Fruit fly (Drosophila melanogaster) whole organism, prepupa: Measurements from ENCODE around the gene CG15239.

Experiments used
- Blimp-1 ChIP-seq: fragments of 200-800 bp; sonication (Bioruptor generic); optimal IDR thresholded peaks from 3 replicates; lab custom pipeline; 2017; ENCODE audit warnings: missing biosample characterization, missing genetic modification characterization, mild to moderate bottlenecking, moderate library complexity, missing genetic modification reagents
- CG10631 ChIP-seq: fragments of 200-800 bp; sonication (Bioruptor generic); optimal IDR thresholded peaks from 2 replicates; lab custom pipeline; 2016; ENCODE audit warnings: missing biosample characterization, missing genetic modification characterization
- CG11294 ChIP-seq: fragments of 200-800 bp; sonication (Bioruptor generic); IDR thresholded peaks from 2 replicates; pipeline ENCODE4 v1.3.6; 2022; ENCODE audit warnings: missing biosample characterization, missing genetic modification characterization
- CG11762 ChIP-seq: fragments of 200-800 bp; sonication (Bioruptor generic); optimal IDR thresholded peaks from 3 replicates; lab custom pipeline; 2016; ENCODE audit warnings: missing biosample characterization, missing genetic modification characterization; ENCODE audit not compliant: insufficient read depth
- CG11902 ChIP-seq: fragments of 200-800 bp; sonication (Bioruptor generic); optimal IDR thresholded peaks from 3 replicates; lab custom pipeline; 2016; ENCODE audit warnings: missing biosample characterization, missing genetic modification characterization
- CG15336 ChIP-seq: fragments of 200-800 bp; sonication (Bioruptor generic); IDR thresholded peaks from 2 replicates; pipeline ENCODE4 v1.3.6; 2022; ENCODE audit warnings: missing biosample characterization, missing genetic modification characterization
- CG1621 ChIP-seq: fragments of 200-800 bp; sonication (Bioruptor generic); optimal IDR thresholded peaks from 3 replicates; lab custom pipeline; 2018; ENCODE audit warnings: missing biosample characterization, mild to moderate bottlenecking, missing genetic modification characterization
- CG16779 ChIP-seq: fragments of 200-800 bp; sonication (Bioruptor generic); optimal IDR thresholded peaks from 3 replicates; lab custom pipeline; 2017; ENCODE audit warnings: missing biosample characterization, mild to moderate bottlenecking, missing genetic modification characterization
- CG3032 ChIP-seq: fragments of 200-800 bp; optimal IDR thresholded peaks from 2 replicates; lab custom pipeline; 2019; ENCODE audit warnings: missing biosample characterization, mild to moderate bottlenecking, missing genetic modification characterization, moderate library complexity
- CG31627 ChIP-seq: fragments of 200-800 bp; sonication (Bioruptor generic); optimal IDR thresholded peaks from 3 replicates; lab custom pipeline; 2016; ENCODE audit warnings: missing biosample characterization, missing genetic modification characterization
- CG32006 ChIP-seq: fragments of 200-800 bp; sonication (Bioruptor generic); optimal IDR thresholded peaks from 3 replicates; lab custom pipeline; 2017; ENCODE audit warnings: missing biosample characterization, mild to moderate bottlenecking, missing genetic modification characterization
- CG34406 ChIP-seq: fragments of 200-800 bp; sonication (Bioruptor generic); optimal IDR thresholded peaks from 3 replicates; lab custom pipeline; 2016; ENCODE audit warnings: missing biosample characterization, missing genetic modification characterization
- CG3919 ChIP-seq: fragments of 200-800 bp; sonication (Bioruptor generic); optimal IDR thresholded peaks from 3 replicates; lab custom pipeline; 2016; ENCODE audit warnings: missing biosample characterization, missing genetic modification characterization
- CG4318 ChIP-seq: fragments of 200-800 bp; sonication (Bioruptor generic); optimal IDR thresholded peaks from 3 replicates; lab custom pipeline; 2017; ENCODE audit warnings: missing biosample characterization, mild to moderate bottlenecking, missing genetic modification characterization
- CG6276 ChIP-seq: fragments of 200-800 bp; sonication (Bioruptor generic); optimal IDR thresholded peaks from 2 replicates; lab custom pipeline; 2017; ENCODE audit warnings: missing biosample characterization, mild to moderate bottlenecking, missing genetic modification characterization
- CG6792 ChIP-seq: fragments of 200-800 bp; sonication (Bioruptor generic); optimal IDR thresholded peaks from 3 replicates; lab custom pipeline; 2016; ENCODE audit warnings: missing biosample characterization, missing genetic modification characterization
- CG6854 ChIP-seq: fragments of 200-800 bp; sonication (Bioruptor generic); optimal IDR thresholded peaks from 2 replicates; lab custom pipeline; 2017; ENCODE audit warnings: missing biosample characterization, mild to moderate bottlenecking, missing genetic modification characterization
- CG7368 ChIP-seq: fragments of 200-800 bp; sonication (Bioruptor generic); optimal IDR thresholded peaks from 3 replicates; lab custom pipeline; 2016; ENCODE audit warnings: missing biosample characterization, missing genetic modification characterization
- CG8319 ChIP-seq: fragments of 200-800 bp; sonication (Bioruptor generic); optimal IDR thresholded peaks from 3 replicates; lab custom pipeline; 2016; ENCODE audit warnings: missing biosample characterization, missing genetic modification characterization
- CG8632 ChIP-seq: fragments of 200-800 bp; sonication (Bioruptor generic); optimal IDR thresholded peaks from 3 replicates; lab custom pipeline; 2016; ENCODE audit warnings: missing biosample characterization, missing genetic modification characterization
- CG9139 ChIP-seq: fragments of 200-800 bp; sonication (Bioruptor generic); optimal IDR thresholded peaks from 3 replicates; lab custom pipeline; 2017; ENCODE audit warnings: missing biosample characterization, mild to moderate bottlenecking, missing genetic modification characterization
- Eip75B ChIP-seq: fragments of 200-800 bp; sonication (Bioruptor generic); optimal IDR thresholded peaks from 3 replicates; lab custom pipeline; 2016; ENCODE audit warnings: missing biosample characterization, missing genetic modification characterization
- Eip78C ChIP-seq: fragments of 200-800 bp; sonication (Bioruptor generic); peaks from one replicate; lab custom pipeline; 2016; ENCODE audit warnings: missing biosample characterization, missing genetic modification characterization
- Eip93F ChIP-seq: fragments of 200-800 bp; sonication (Bioruptor generic); optimal IDR thresholded peaks from 2 replicates; lab custom pipeline; 2016; ENCODE audit warnings: missing biosample characterization, mild to moderate bottlenecking, missing genetic modification characterization
- Ets21C ChIP-seq: fragments of 200-800 bp; sonication (Bioruptor generic); optimal IDR thresholded peaks from 3 replicates; lab custom pipeline; 2016; ENCODE audit warnings: missing biosample characterization, missing genetic modification characterization
- Ets96B ChIP-seq: fragments of 200-800 bp; optimal IDR thresholded peaks from 2 replicates; lab custom pipeline; 2019; ENCODE audit warnings: missing biosample characterization, mild to moderate bottlenecking, missing genetic modification characterization, moderate library complexity
- Gug ChIP-seq: fragments of 200-800 bp; sonication (Bioruptor generic); IDR thresholded peaks from 2 replicates; pipeline ENCODE4 v1.3.6; 2022; ENCODE audit warnings: missing biosample characterization, missing genetic modification characterization
- Hr38 ChIP-seq: sonication (Bioruptor generic); optimal IDR thresholded peaks from 2 replicates; lab custom pipeline; 2016; ENCODE audit warnings: missing biosample characterization, missing genetic modification characterization
- Lpt ChIP-seq: fragments of 200-800 bp; sonication (Bioruptor generic); optimal IDR thresholded peaks from 3 replicates; lab custom pipeline; 2016; ENCODE audit warnings: missing biosample characterization, missing genetic modification characterization
- Met ChIP-seq: fragments of 200-800 bp; sonication (Bioruptor generic); optimal IDR thresholded peaks from 3 replicates; lab custom pipeline; 2016; ENCODE audit warnings: missing biosample characterization, missing genetic modification characterization
- Smox ChIP-seq: fragments of 200-800 bp; sonication (Bioruptor generic); optimal IDR thresholded peaks from 3 replicates; lab custom pipeline; 2016; ENCODE audit warnings: missing biosample characterization, missing genetic modification characterization
- Sox102F ChIP-seq: fragments of 200-800 bp; sonication (Bioruptor generic); optimal IDR thresholded peaks from 2 replicates; lab custom pipeline; 2016; ENCODE audit warnings: missing biosample characterization, mild to moderate bottlenecking, missing genetic modification characterization
- Sox14 ChIP-seq: fragments of 200-800 bp; sonication (Bioruptor generic); optimal IDR thresholded peaks from 3 replicates; lab custom pipeline; 2016; ENCODE audit warnings: missing biosample characterization, missing genetic modification characterization
- Sox15 ChIP-seq: fragments of 200-800 bp; sonication (Bioruptor generic); optimal IDR thresholded peaks from 3 replicates; lab custom pipeline; 2016; ENCODE audit warnings: missing biosample characterization, missing genetic modification characterization
- achi ChIP-seq: fragments of 200-800 bp; sonication (Bioruptor generic); optimal IDR thresholded peaks from 3 replicates; lab custom pipeline; 2016; ENCODE audit warnings: missing biosample characterization, missing genetic modification characterization
- cyc ChIP-seq: fragments of 200-800 bp; sonication (Bioruptor generic); optimal IDR thresholded peaks from 3 replicates; lab custom pipeline; 2016; ENCODE audit warnings: missing biosample characterization, missing genetic modification characterization
- dac ChIP-seq: fragments of 200-800 bp; sonication (Bioruptor generic); optimal IDR thresholded peaks from 2 replicates; lab custom pipeline; 2017; ENCODE audit warnings: missing biosample characterization, mild to moderate bottlenecking, missing genetic modification characterization
- dsx ChIP-seq: fragments of 200-800 bp; optimal IDR thresholded peaks from 3 replicates; lab custom pipeline; 2019; ENCODE audit warnings: missing biosample characterization, mild to moderate bottlenecking, missing genetic modification characterization, moderate library complexity; ENCODE audit not compliant: poor library complexity, severe bottlenecking
- esn ChIP-seq: fragments of 200-800 bp; sonication (Bioruptor generic); optimal IDR thresholded peaks from 2 replicates; lab custom pipeline; 2016; ENCODE audit warnings: missing biosample characterization, mild to moderate bottlenecking, missing genetic modification characterization, moderate library complexity
- fd59A ChIP-seq: fragments of 200-800 bp; sonication (Bioruptor generic); optimal IDR thresholded peaks from 2 replicates; lab custom pipeline; 2017; ENCODE audit warnings: missing biosample characterization, mild to moderate bottlenecking, missing genetic modification characterization, missing genetic modification reagents
- fd85E ChIP-seq: fragments of 200-800 bp; sonication (Bioruptor generic); optimal IDR thresholded peaks from 3 replicates; lab custom pipeline; 2016; ENCODE audit warnings: missing biosample characterization, missing genetic modification characterization
- fkh ChIP-seq: fragments of 200-800 bp; sonication (Bioruptor generic); optimal IDR thresholded peaks from 3 replicates; lab custom pipeline; 2017; ENCODE audit warnings: missing biosample characterization, mild to moderate bottlenecking, missing genetic modification characterization, moderate library complexity
- lz ChIP-seq: fragments of 200-800 bp; sonication (Bioruptor generic); optimal IDR thresholded peaks from 3 replicates; lab custom pipeline; 2016; ENCODE audit warnings: missing biosample characterization, missing genetic modification characterization
- net ChIP-seq: fragments of 200-800 bp; sonication (Bioruptor generic); optimal IDR thresholded peaks from 3 replicates; lab custom pipeline; 2016; ENCODE audit warnings: missing biosample characterization, missing genetic modification characterization
- pdm3 ChIP-seq: fragments of 200-800 bp; sonication (Bioruptor generic); optimal IDR thresholded peaks from 3 replicates; lab custom pipeline; 2016; ENCODE audit warnings: missing biosample characterization, missing genetic modification characterization
- salr ChIP-seq, 2 experiments: fragments of 200-800 bp; sonication (Bioruptor generic); optimal IDR thresholded peaks; 3 replicates each; lab custom pipeline; 2016 to 2018; ENCODE audit warnings: missing biosample characterization in 2 of 2, missing genetic modification characterization in 2 of 2, mild to moderate bottlenecking in 1 of 2
- spab ChIP-seq: fragments of 200-800 bp; sonication (Bioruptor generic); optimal IDR thresholded peaks from 2 replicates; lab custom pipeline; 2017; ENCODE audit warnings: missing biosample characterization, mild to moderate bottlenecking, missing genetic modification characterization, missing genetic modification reagents
- ss ChIP-seq, 2 experiments: fragments of 200-800 bp; sonication (Bioruptor generic); optimal IDR thresholded peaks; 2 replicates in 1 of 2; 3 replicates in 1 of 2; lab custom pipeline; 2017 to 2018; ENCODE audit warnings: mild to moderate bottlenecking in 2 of 2, missing biosample characterization in 2 of 2, missing genetic modification characterization in 2 of 2, moderate library complexity in 1 of 2
- svp ChIP-seq: fragments of 200-800 bp; sonication (Bioruptor generic); peaks from one replicate; lab custom pipeline; 2016; ENCODE audit warnings: missing biosample characterization, missing genetic modification characterization
- topi ChIP-seq: fragments of 200-800 bp; sonication (Bioruptor generic); optimal IDR thresholded peaks from 3 replicates; lab custom pipeline; 2016; ENCODE audit warnings: missing biosample characterization, missing genetic modification characterization
- vri ChIP-seq: fragments of 200-800 bp; sonication (Bioruptor generic); optimal IDR thresholded peaks from 3 replicates; lab custom pipeline; 2016; ENCODE audit warnings: missing biosample characterization, mild to moderate bottlenecking, missing genetic modification characterization

Gene CG15239

DNA sequence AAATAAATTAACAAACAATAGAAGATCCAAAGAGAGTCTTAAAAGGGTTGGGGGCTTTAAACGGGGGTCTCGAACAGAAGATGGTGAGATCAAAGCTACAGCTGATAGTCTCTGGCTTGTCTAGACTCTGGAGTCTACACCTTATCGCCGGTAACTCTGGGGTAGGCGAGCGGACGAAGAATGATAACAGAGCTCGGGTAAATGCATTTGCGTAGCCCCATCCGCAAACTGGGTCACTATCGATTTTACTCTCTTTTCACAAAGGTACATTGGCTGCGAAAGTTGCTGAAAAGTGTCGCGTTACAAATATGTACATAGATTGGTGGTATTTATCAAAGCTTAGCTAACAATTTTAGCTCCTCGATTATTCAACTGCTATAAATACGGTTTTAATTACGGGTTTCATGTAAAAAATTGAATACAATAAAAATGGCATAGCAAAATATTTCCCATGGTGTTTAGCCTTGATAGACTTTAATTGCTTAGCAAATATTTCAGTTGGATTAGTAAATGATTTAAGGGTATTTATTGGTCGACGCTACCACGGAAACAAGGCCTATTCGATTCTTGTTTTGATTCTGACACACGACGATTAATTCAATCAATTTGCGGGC is 17.0 kb upstream of the CG15239 start:
- no peak for TF ChIP-seq Sox102F
- no peak for TF ChIP-seq dac (GFP tag; lab: Kevin White, UChicago)
- TF ChIP-seq CG16779 (tag; lab: Kevin White, UChicago) = no peak
- TF ChIP-seq Hr38 = no peak
- TF ChIP-seq CG3032 (tag; lab: Kevin White, UChicago) = peak; percentile 45
- TF ChIP-seq esn = peak; percentile 38
- peak; percentile 31 for TF ChIP-seq net (GFP tag; lab: Kevin White, UChicago)
- TF ChIP-seq Sox14 (GFP tag; lab: Kevin White, UChicago) = peak; percentile 51
- TF ChIP-seq CG11902 (GFP tag; lab: Kevin White, UChicago) = peak; percentile 28
- no peak for TF ChIP-seq cyc (GFP tag; lab: Kevin White, UChicago)
- peak; percentile 41 for TF ChIP-seq CG6792 (GFP tag; lab: Kevin White, UChicago)
- TF ChIP-seq Met (GFP tag; lab: Kevin White, UChicago) = peak; percentile 16
- TF ChIP-seq CG11294 (GFP tag; lab: Robert Waterston, UW) = no peak
- TF ChIP-seq fd59A (GFP tag; lab: Kevin White, UChicago) = peak; percentile 43
- peak; percentile 15 for TF ChIP-seq CG11762 (GFP tag; lab: Kevin White, UChicago)
- TF ChIP-seq svp (GFP tag; lab: Kevin White, UChicago) = peak; percentile 90
- TF ChIP-seq vri (GFP tag; lab: Kevin White, UChicago) = no peak
- no peak for TF ChIP-seq fd85E (GFP tag; lab: Kevin White, UChicago)
- peak; percentile 15 for TF ChIP-seq CG7368 (GFP tag; lab: Kevin White, UChicago)
- peak in 1 of 2 experiments; percentile 15 for TF ChIP-seq salr (GFP tag; optimal IDR thresholded peaks at IDR 0.05; lab: Kevin White, UChicago)
- no peak for TF ChIP-seq CG6854 (GFP tag; lab: Kevin White, UChicago)
- TF ChIP-seq CG15336 (GFP tag; lab: Robert Waterston, UW) = no peak; the same call in 1 of the 2 replicates
- TF ChIP-seq Smox (GFP tag; lab: Kevin White, UChicago) = peak; percentile 8
- TF ChIP-seq CG32006 (GFP tag; lab: Kevin White, UChicago) = peak; percentile 70
- TF ChIP-seq Ets21C (GFP tag; lab: Kevin White, UChicago) = no peak
- peak; percentile 19 for TF ChIP-seq lz (GFP tag; lab: Kevin White, UChicago)
- TF ChIP-seq Gug (GFP tag; lab: Robert Waterston, UW) = 0 out of 2 replicates have a peak, but pooled peaks have one; percentile 10
- TF ChIP-seq Eip78C = peak; percentile 83
- TF ChIP-seq CG3919 = peak; percentile 56
- TF ChIP-seq dsx = peak; percentile 35
- TF ChIP-seq CG1621 (tag; lab: Kevin White, UChicago) = peak; percentile 14
- peak; percentile 29 for TF ChIP-seq CG10631 (GFP tag; lab: Kevin White, UChicago)
- TF ChIP-seq Lpt (GFP tag; lab: Kevin White, UChicago) = no peak
- TF ChIP-seq CG34406 (GFP tag; lab: Kevin White, UChicago) = peak; percentile 59
- TF ChIP-seq pdm3 (GFP tag; lab: Kevin White, UChicago) = peak; percentile 61
- TF ChIP-seq ss (GFP tag; optimal IDR thresholded peaks at IDR 0.05; lab: Kevin White, UChicago) = peak in 1 of 2 experiments; percentile 60
- peak; percentile 57 for TF ChIP-seq achi (GFP tag; lab: Kevin White, UChicago)
- TF ChIP-seq CG8632 (GFP tag; lab: Kevin White, UChicago) = peak; percentile 66
- peak; percentile 11 for TF ChIP-seq CG31627 (GFP tag; lab: Kevin White, UChicago)
- peak; percentile 42 for TF ChIP-seq CG6276 (GFP tag; lab: Kevin White, UChicago)
- peak; percentile 66 for TF ChIP-seq Eip75B (GFP tag; lab: Kevin White, UChicago)
- TF ChIP-seq CG9139 (GFP tag; lab: Kevin White, UChicago) = no peak
- TF ChIP-seq CG4318 (GFP tag; lab: Kevin White, UChicago) = peak; percentile 37
- peak; percentile 40 for TF ChIP-seq CG8319 (GFP tag; lab: Kevin White, UChicago)
- peak; percentile 30 for TF ChIP-seq topi (GFP tag; lab: Kevin White, UChicago)
- TF ChIP-seq spab (GFP tag; lab: Kevin White, UChicago) = peak; percentile 43
- no peak for TF ChIP-seq Blimp-1 (GFP tag; lab: Kevin White, UChicago)
- no peak for TF ChIP-seq fkh (GFP tag; lab: Kevin White, UChicago)
- TF ChIP-seq Eip93F (GFP tag; lab: Kevin White, UChicago) = no peak
- TF ChIP-seq Sox15 (GFP tag; lab: Kevin White, UChicago) = no peak
- peak; percentile 64 for TF ChIP-seq Ets96B (tag; lab: Kevin White, UChicago)
